Worm (Caenorhabditis elegans) whole organism, L1 larva: Measurements from ENCODE around the gene Y111B2A.1.

ENCODE experiments used
- C04F5.9 ChIP-seq: sonication (generic microtip); optimal IDR thresholded peaks from 2 replicates; lab custom pipeline; 2016; ENCODE audit warnings: missing genetic modification characterization, missing compliant biosample characterization
- F16B12.6 ChIP-seq: fragments of 150-350 bp; optimal IDR thresholded peaks from 2 replicates; lab custom pipeline; 2014; ENCODE audit warnings: missing biosample characterization, missing genetic modification characterization
- aha-1 ChIP-seq: fragments of 150-350 bp; optimal IDR thresholded peaks from 2 replicates; lab custom pipeline; 2014; ENCODE audit warnings: missing biosample characterization, missing genetic modification characterization
- ama-1 ChIP-seq: fragments of 150-350 bp; optimal IDR thresholded peaks from 2 replicates; lab custom pipeline; 2014
- blmp-1 ChIP-seq: fragments of 150-350 bp; optimal IDR thresholded peaks from 2 replicates; lab custom pipeline; 2014; ENCODE audit warnings: missing biosample characterization, missing genetic modification characterization
- ceh-63 ChIP-seq: fragments of 200-800 bp; sonication (Bioruptor generic); optimal IDR thresholded peaks from 2 replicates; lab custom pipeline; 2018; ENCODE audit warnings: mild to moderate bottlenecking, missing genetic modification characterization, missing compliant biosample characterization
- ceh-88 ChIP-seq: fragments of 200-800 bp; sonication (Bioruptor generic); IDR thresholded peaks from 2 replicates; pipeline ENCODE4 v1.3.6; 2022; ENCODE audit warnings: missing genetic modification characterization, missing compliant biosample characterization
- ceh-90 ChIP-seq: sonication (generic microtip); optimal IDR thresholded peaks from 2 replicates; lab custom pipeline; 2016; ENCODE audit warnings: missing genetic modification characterization, missing compliant biosample characterization
- dpl-1 ChIP-seq, 3 experiments: fragments of 150-350 bp in 2 of 3; sonication (generic microtip) in 1 of 3; optimal IDR thresholded peaks; 2 replicates each; lab custom pipeline; 2014 to 2017; ENCODE audit warnings: missing biosample characterization in 3 of 3, missing genetic modification characterization in 3 of 3, missing genetic modification reagents in 3 of 3
- egl-13 ChIP-seq: sonication (generic microtip); optimal IDR thresholded peaks from 2 replicates; lab custom pipeline; 2016; ENCODE audit warnings: missing genotype, missing genetic modification reagents, missing genetic modification characterization, missing compliant biosample characterization
- egl-27 ChIP-seq, 2 experiments: fragments of 150-350 bp in 1 of 2; sonication (generic microtip); optimal IDR thresholded peaks; 3 replicates each; lab custom pipeline; 2017 to 2018; ENCODE audit warnings: missing biosample characterization in 2 of 2, missing genetic modification characterization in 2 of 2, missing genetic modification reagents in 2 of 2
- elt-3 ChIP-seq, 6 experiments: fragments of 150-350 bp in 1 of 6; sonication (generic microtip); optimal IDR thresholded peaks; 2 replicates each; lab custom pipeline; 2017 to 2018; ENCODE audit warnings: missing biosample characterization in 6 of 6, missing genetic modification characterization in 6 of 6, inconsistent platforms in 1 of 6
- ets-5 ChIP-seq: fragments of 200-800 bp; sonication (Bioruptor generic); IDR thresholded peaks from 2 replicates; pipeline ENCODE4 v1.3.6; 2022; ENCODE audit warnings: missing genetic modification characterization, missing compliant biosample characterization
- fkh-10 ChIP-seq: sonication (generic microtip); optimal IDR thresholded peaks from 2 replicates; lab custom pipeline; 2017; ENCODE audit warnings: missing biosample characterization, missing genetic modification reagents, missing genetic modification characterization
- fkh-4 ChIP-seq: sonication (generic microtip); optimal IDR thresholded peaks from 2 replicates; lab custom pipeline; 2016; ENCODE audit warnings: missing compliant biosample characterization, missing genetic modification characterization, borderline replicate concordance
- fkh-8 ChIP-seq: sonication (generic microtip); optimal IDR thresholded peaks from 2 replicates; lab custom pipeline; 2016; ENCODE audit warnings: mild to moderate bottlenecking, missing genetic modification characterization, missing compliant biosample characterization
- grh-1 ChIP-seq: fragments of 200-800 bp; sonication (Bioruptor generic); IDR thresholded peaks from 2 replicates; pipeline ENCODE4 v1.3.6; 2022; ENCODE audit warnings: missing genetic modification reagents, missing genetic modification characterization, missing compliant biosample characterization
- hlh-17 ChIP-seq: fragments of 200-800 bp; sonication (Bioruptor generic); optimal IDR thresholded peaks from 2 replicates; lab custom pipeline; 2018; ENCODE audit warnings: missing genetic modification characterization, mild to moderate bottlenecking, missing compliant biosample characterization, moderate library complexity, borderline replicate concordance
- hlh-4 ChIP-seq: sonication (generic microtip); optimal IDR thresholded peaks from 2 replicates; lab custom pipeline; 2016; ENCODE audit warnings: mild to moderate bottlenecking, missing genetic modification characterization, missing compliant biosample characterization
- hpl-2 ChIP-seq: fragments of 150-350 bp; optimal IDR thresholded peaks from 2 replicates; lab custom pipeline; 2014; ENCODE audit warnings: missing biosample characterization, missing genetic modification reagents, missing genetic modification characterization
- jun-1 ChIP-seq: fragments of 150-350 bp; optimal IDR thresholded peaks from 2 replicates; lab custom pipeline; 2014; ENCODE audit warnings: missing biosample characterization, missing genetic modification reagents, missing genetic modification characterization
- lin-13 ChIP-seq: fragments of 150-350 bp; optimal IDR thresholded peaks from 2 replicates; lab custom pipeline; 2014; ENCODE audit warnings: missing biosample characterization, missing genetic modification reagents, missing genetic modification characterization
- lin-35 ChIP-seq, 2 experiments: fragments of 150-350 bp; optimal IDR thresholded peaks; 2 replicates each; lab custom pipeline; 2014; ENCODE audit warnings: missing biosample characterization in 2 of 2, missing genetic modification characterization in 2 of 2, missing genetic modification reagents in 2 of 2
- lin-39 ChIP-seq: fragments of 150-350 bp; optimal IDR thresholded peaks from 2 replicates; lab custom pipeline; 2014; ENCODE audit warnings: missing biosample characterization, missing genetic modification reagents, missing genetic modification characterization
- lir-3 ChIP-seq: sonication (generic microtip); optimal IDR thresholded peaks from 2 replicates; lab custom pipeline; 2016; ENCODE audit warnings: mild to moderate bottlenecking, missing genetic modification characterization, moderate library complexity, missing compliant biosample characterization; ENCODE audit not compliant: poor library complexity
- lsy-2 ChIP-seq, 2 experiments: fragments of 150-350 bp; optimal IDR thresholded peaks; 2 replicates each; lab custom pipeline; 2014; ENCODE audit warnings: missing biosample characterization in 2 of 2, missing genetic modification characterization in 2 of 2
- mab-9 ChIP-seq: fragments of 200-800 bp; sonication (Bioruptor generic); IDR thresholded peaks from 2 replicates; pipeline ENCODE4 v1.3.6; 2022; ENCODE audit warnings: missing genetic modification reagents, missing genetic modification characterization, missing compliant biosample characterization
- mdl-1 ChIP-seq, 2 experiments: fragments of 150-350 bp; optimal IDR thresholded peaks; 2 replicates each; lab custom pipeline; 2014 to 2017; ENCODE audit warnings: missing biosample characterization in 2 of 2, missing genetic modification characterization in 2 of 2, inconsistent platforms in 1 of 2
- mef-2 ChIP-seq: fragments of 150-350 bp; optimal IDR thresholded peaks from 2 replicates; lab custom pipeline; 2014; ENCODE audit warnings: missing biosample characterization, missing genetic modification characterization
- nhr-12 ChIP-seq: sonication (generic microtip); optimal IDR thresholded peaks from 2 replicates; lab custom pipeline; 2017; ENCODE audit warnings: missing biosample characterization, missing genetic modification characterization
- nhr-19 ChIP-seq: fragments of 200-800 bp; sonication (Bioruptor generic); conservative IDR thresholded peaks from 2 replicates; pipeline ENCODE4 v1.3.6; 2022; ENCODE audit warnings: missing genetic modification characterization, missing compliant biosample characterization
- nhr-237 ChIP-seq: fragments of 150-350 bp; optimal IDR thresholded peaks from 2 replicates; lab custom pipeline; 2014; ENCODE audit warnings: missing biosample characterization, missing genetic modification characterization
- nhr-47 ChIP-seq: sonication (generic microtip); optimal IDR thresholded peaks from 2 replicates; lab custom pipeline; 2016; ENCODE audit warnings: mild to moderate bottlenecking, missing genetic modification characterization, moderate library complexity, missing compliant biosample characterization
- nhr-71 ChIP-seq: sonication (generic microtip); optimal IDR thresholded peaks from 2 replicates; lab custom pipeline; 2016; ENCODE audit warnings: mild to moderate bottlenecking, missing genetic modification characterization, moderate library complexity, missing compliant biosample characterization
- nhr-77 ChIP-seq: fragments of 150-350 bp; optimal IDR thresholded peaks from 2 replicates; lab custom pipeline; 2014; ENCODE audit warnings: missing biosample characterization, missing genetic modification characterization
- nhr-84 ChIP-seq: sonication (generic microtip); optimal IDR thresholded peaks from 2 replicates; lab custom pipeline; 2017; ENCODE audit warnings: missing biosample characterization, missing genetic modification characterization
- nhr-90 ChIP-seq: sonication (generic microtip); optimal IDR thresholded peaks from 2 replicates; lab custom pipeline; 2016; ENCODE audit warnings: mild to moderate bottlenecking, missing genetic modification characterization, missing compliant biosample characterization; ENCODE audit not compliant: poor library complexity
- pax-3 ChIP-seq: fragments of 200-800 bp; sonication (Bioruptor generic); optimal IDR thresholded peaks from 2 replicates; lab custom pipeline; 2018; ENCODE audit warnings: mild to moderate bottlenecking, missing genetic modification characterization, moderate library complexity, missing compliant biosample characterization
- pqm-1 ChIP-seq: sonication (generic microtip); optimal IDR thresholded peaks from 3 replicates; lab custom pipeline; 2017; ENCODE audit warnings: missing biosample characterization, missing genetic modification characterization
- snpc-4 ChIP-seq: fragments of 150-350 bp; optimal IDR thresholded peaks from 2 replicates; lab custom pipeline; 2014; ENCODE audit warnings: missing biosample characterization, missing genetic modification characterization
- snu-23 ChIP-seq: sonication (generic microtip); optimal IDR thresholded peaks from 2 replicates; lab custom pipeline; 2016; ENCODE audit warnings: missing genetic modification characterization, missing compliant biosample characterization
- sox-4 ChIP-seq: sonication (generic microtip); optimal IDR thresholded peaks from 2 replicates; lab custom pipeline; 2016; ENCODE audit warnings: missing genetic modification characterization, missing compliant biosample characterization
- sptf-1 ChIP-seq: fragments of 150-350 bp; optimal IDR thresholded peaks from 2 replicates; lab custom pipeline; 2014; ENCODE audit warnings: missing biosample characterization, missing genetic modification characterization
- tbx-2 ChIP-seq: sonication (generic microtip); optimal IDR thresholded peaks from 2 replicates; lab custom pipeline; 2016; ENCODE audit warnings: missing genetic modification characterization, missing compliant biosample characterization
- unc-30 ChIP-seq: sonication (generic microtip); optimal IDR thresholded peaks from 2 replicates; lab custom pipeline; 2017; ENCODE audit warnings: missing biosample characterization, missing genetic modification characterization
- unc-86 ChIP-seq: sonication (generic microtip); optimal IDR thresholded peaks from 2 replicates; lab custom pipeline; 2016; ENCODE audit warnings: missing genetic modification characterization, missing compliant biosample characterization
- unc-98 ChIP-seq: fragments of 200-800 bp; sonication (Bioruptor generic); IDR thresholded peaks from 2 replicates; pipeline ENCODE4 v1.3.6; 2022; ENCODE audit warnings: missing genetic modification characterization, missing compliant biosample characterization
- vab-15 ChIP-seq: sonication (generic microtip); optimal IDR thresholded peaks from 2 replicates; lab custom pipeline; 2017; ENCODE audit warnings: missing genotype, mild to moderate bottlenecking, missing genetic modification characterization, missing compliant biosample characterization
- xbp-1 ChIP-seq: sonication (generic microtip); optimal IDR thresholded peaks from 2 replicates; lab custom pipeline; 2016; ENCODE audit warnings: missing genetic modification characterization, missing compliant biosample characterization
- ztf-11 ChIP-seq, 2 experiments: sonication (generic microtip); optimal IDR thresholded peaks; 2 replicates each; lab custom pipeline; 2016 to 2017; ENCODE audit warnings: missing genetic modification characterization in 2 of 2, missing biosample characterization in 1 of 2, missing compliant biosample characterization in 1 of 2

Y111B2A.1 gene

ce11 chrIII:12472497-12472896, 22.9 kb downstream of the Y111B2A.1 start, which contains the start of gene cccp-1 (continued):
- TF ChIP-seq ztf-11 (tag; optimal IDR thresholded peaks at IDR 0.05; lab: Kevin White, UChicago) = no peak
- no peak for TF ChIP-seq lin-39 (tag; lab: Kevin White, UChicago)
- TF ChIP-seq jun-1 = no peak
- TF ChIP-seq egl-13 (tag; lab: Kevin White, UChicago) = no peak
- TF ChIP-seq hpl-2 (GFP tag; lab: Kevin White, UChicago) = no peak
- TF ChIP-seq vab-15 = no peak
- TF ChIP-seq ceh-90 (tag; lab: Kevin White, UChicago) = no peak
- no peak for TF ChIP-seq nhr-19
- no peak for TF ChIP-seq ceh-63
- no peak for TF ChIP-seq C04F5.9
- TF ChIP-seq elt-3 (tag; optimal IDR thresholded peaks at IDR 0.05; lab: Kevin White, UChicago) = no peak
- TF ChIP-seq tbx-2 (tag; lab: Kevin White, UChicago) = peak; percentile 8
- no peak for TF ChIP-seq nhr-12 (tag; lab: Kevin White, UChicago)
- TF ChIP-seq sptf-1 (tag; lab: Kevin White, UChicago) = no peak
- peak in 1 of 2 experiments; percentile 39 for TF ChIP-seq lin-35 (GFP tag; optimal IDR thresholded peaks at IDR 0.05; lab: Kevin White, UChicago)
- TF ChIP-seq fkh-8 (tag; lab: Kevin White, UChicago) = peak; percentile 72
- peak; percentile 24 for TF ChIP-seq F16B12.6 (tag; lab: Kevin White, UChicago)
- TF ChIP-seq unc-30 (tag; lab: Kevin White, UChicago) = no peak
- no peak for TF ChIP-seq mef-2
- no peak for TF ChIP-seq nhr-77 (tag; lab: Kevin White, UChicago)
- TF ChIP-seq nhr-84 = no peak
- peak; percentile 58 for TF ChIP-seq nhr-47 (tag; lab: Kevin White, UChicago)
- TF ChIP-seq hlh-4 = no peak
- TF ChIP-seq ceh-88 (GFP tag; lab: Robert Waterston, UW) = no peak
- TF ChIP-seq blmp-1 (tag; lab: Kevin White, UChicago) = no peak
- peak; percentile 30 for TF ChIP-seq fkh-10
- TF ChIP-seq unc-98 = no peak
- peak; percentile 15 for TF ChIP-seq snu-23 (GFP tag; lab: Kevin White, UChicago)
- no peak for TF ChIP-seq pax-3 (tag; lab: Kevin White, UChicago)
- TF ChIP-seq grh-1 (GFP tag; lab: Robert Waterston, UW) = no peak
- no peak for TF ChIP-seq lin-13 (GFP tag; lab: Kevin White, UChicago)
- no peak for TF ChIP-seq fkh-4 (tag; lab: Kevin White, UChicago)
- TF ChIP-seq sox-4 (tag; lab: Kevin White, UChicago) = no peak
- no peak for TF ChIP-seq pqm-1
- TF ChIP-seq mdl-1 (tag; optimal IDR thresholded peaks at IDR 0.05; lab: Kevin White, UChicago) = peak in 1 of 2 experiments; percentile 6
- no peak for TF ChIP-seq nhr-90
- TF ChIP-seq unc-86 (tag; lab: Kevin White, UChicago) = peak; percentile 53
- peak; percentile 8 to 43 for TF ChIP-seq lsy-2 (tag; optimal IDR thresholded peaks at IDR 0.05; lab: Kevin White, UChicago)
- peak in 1 of 3 experiments; percentile 46 for TF ChIP-seq dpl-1 (GFP tag; optimal IDR thresholded peaks at IDR 0.05; lab: Kevin White, UChicago)
- TF ChIP-seq nhr-237 (tag; lab: Kevin White, UChicago) = no peak
- TF ChIP-seq hlh-17 (GFP tag; lab: Kevin White, UChicago) = no peak
- no peak for TF ChIP-seq mab-9 (GFP tag; lab: Robert Waterston, UW)
- TF ChIP-seq nhr-71 = no peak
- TF ChIP-seq ets-5 (GFP tag; lab: Robert Waterston, UW) = no peak

- TF ChIP-seq snpc-4 (no peak), F16B12.6 (tag; lab: Kevin White, UChicago) (no peak), pax-3 (tag; lab: Kevin White, UChicago) (no peak), fkh-8 (tag; lab: Kevin White, UChicago) (no peak), xbp-1 (no peak), aha-1 (tag; lab: Kevin White, UChicago) (no peak), hlh-4 (no peak), hlh-17 (GFP tag; lab: Kevin White, UChicago) (no peak), lir-3 (tag; lab: Kevin White, UChicago) (no peak), ceh-63 (no peak), egl-27 (tag; optimal IDR thresholded peaks at IDR 0.05; lab: Kevin White, UChicago) (no peak), nhr-77 (tag; lab: Kevin White, UChicago) (no peak), ama-1 (lab: Kevin White, UChicago) (no peak), grh-1 (GFP tag; lab: Robert Waterston, UW) (no peak)
Observed at ce11 chrIII:12470589-12470988, 24.9 kb downstream of the Y111B2A.1 start.
